Fruit fly (Drosophila melanogaster): ENCODE results near the gene in.

in gene

DNA sequence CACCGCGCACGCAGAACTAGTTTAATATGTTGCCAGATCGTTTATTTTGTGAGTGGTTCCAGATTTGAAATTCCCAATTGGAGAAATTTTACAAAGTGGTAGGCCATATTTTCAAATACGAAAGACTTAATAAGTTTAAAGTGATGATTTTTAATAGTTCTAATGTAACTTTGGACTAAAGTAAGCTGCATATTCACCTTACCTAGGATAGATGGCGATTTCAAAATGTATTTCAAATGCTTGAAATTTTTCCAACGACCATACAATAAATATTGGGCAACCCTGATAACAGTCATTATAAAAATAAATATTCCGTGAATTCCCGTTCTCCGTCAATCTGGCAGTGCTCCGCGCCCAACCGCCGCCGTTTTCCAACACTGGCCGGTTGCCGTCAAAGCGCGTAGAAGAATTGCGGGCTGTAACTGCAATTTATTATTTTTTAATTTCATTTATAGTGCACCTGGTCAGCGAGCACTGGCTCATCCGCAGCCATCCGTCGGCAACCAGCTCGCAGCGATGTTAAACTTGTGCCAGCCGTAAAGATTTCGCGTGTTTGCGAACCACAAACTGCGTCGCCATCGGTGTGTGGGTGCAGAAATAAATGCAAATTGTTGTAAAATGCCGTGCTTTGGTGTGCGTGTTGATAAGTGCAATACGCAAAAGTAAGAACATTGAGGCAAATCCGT, 9.0 kb downstream of the in start, which contains the start of the genes Ide and RhoBTB (continued):
- peak; percentile 53 for TF ChIP-seq CG8632 (GFP tag; optimal IDR thresholded peaks at IDR 0.05)
- TF ChIP-seq fd85E (GFP tag; optimal IDR thresholded peaks at IDR 0.05): no peak
- peak; percentile 78 for TF ChIP-seq CG11762 (GFP tag; optimal IDR thresholded peaks at IDR 0.05; ENCODE audit: insufficient read depth)
- TF ChIP-seq CG8319 (GFP tag; optimal IDR thresholded peaks at IDR 0.05): peak; percentile 78
- peak; percentile 91 for TF ChIP-seq CG11902 (GFP tag; optimal IDR thresholded peaks at IDR 0.05)
- peak in 1 of 2 experiments; percentile 45 for TF ChIP-seq ss (GFP tag; optimal IDR thresholded peaks at IDR 0.05)
- peak in 1 of 2 experiments; percentile 34 for TF ChIP-seq salr (GFP tag; optimal IDR thresholded peaks at IDR 0.05)
- TF ChIP-seq Sox15 (GFP tag; optimal IDR thresholded peaks at IDR 0.05): peak; percentile 90
- TF ChIP-seq CG3032 (tag; optimal IDR thresholded peaks at IDR 0.05): peak; percentile 83
- TF ChIP-seq Lpt (GFP tag; optimal IDR thresholded peaks at IDR 0.05): peak; percentile 64
- peak; percentile 52 for TF ChIP-seq Ets96B (tag; optimal IDR thresholded peaks at IDR 0.05)
- peak; percentile 41 for TF ChIP-seq Blimp-1 (GFP tag; optimal IDR thresholded peaks at IDR 0.05)
- TF ChIP-seq CG11294 (GFP tag; IDR thresholded peaks at IDR 0.05): peak; percentile 52; the same call in 1 of the 2 replicates
- peak; percentile 83 for TF ChIP-seq Eip78C (GFP tag)
- TF ChIP-seq fkh (GFP tag; optimal IDR thresholded peaks at IDR 0.05): no peak
- TF ChIP-seq CG6276 (GFP tag; optimal IDR thresholded peaks at IDR 0.05): no peak

DNA sequence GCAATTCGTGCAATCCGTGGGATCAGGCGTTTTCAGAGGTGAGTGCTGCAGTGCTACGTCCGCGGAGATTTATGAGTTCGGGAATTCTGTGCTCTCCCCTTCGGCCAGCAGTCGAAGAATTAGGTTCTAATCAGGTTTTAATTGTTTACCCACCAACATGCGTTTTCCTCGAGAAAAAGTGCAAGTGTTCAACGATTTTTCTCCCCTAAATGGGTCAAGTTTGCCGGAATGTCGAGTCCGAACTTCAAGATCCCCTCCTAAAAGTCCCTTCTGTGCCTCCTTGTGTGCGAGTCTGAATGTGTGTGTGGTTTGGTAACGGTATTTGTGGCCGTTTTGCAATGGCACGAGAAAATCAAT, 9.5 kb downstream of the in start:
- peak; percentile 72 for TF ChIP-seq Eip78C (GFP tag)
- peak; percentile 86 for TF ChIP-seq svp (GFP tag)
- no peak for TF ChIP-seq CG6163 (GFP tag; IDR thresholded peaks at IDR 0.05)
- TF ChIP-seq CG32006 (GFP tag; optimal IDR thresholded peaks at IDR 0.05): no peak

DNA sequence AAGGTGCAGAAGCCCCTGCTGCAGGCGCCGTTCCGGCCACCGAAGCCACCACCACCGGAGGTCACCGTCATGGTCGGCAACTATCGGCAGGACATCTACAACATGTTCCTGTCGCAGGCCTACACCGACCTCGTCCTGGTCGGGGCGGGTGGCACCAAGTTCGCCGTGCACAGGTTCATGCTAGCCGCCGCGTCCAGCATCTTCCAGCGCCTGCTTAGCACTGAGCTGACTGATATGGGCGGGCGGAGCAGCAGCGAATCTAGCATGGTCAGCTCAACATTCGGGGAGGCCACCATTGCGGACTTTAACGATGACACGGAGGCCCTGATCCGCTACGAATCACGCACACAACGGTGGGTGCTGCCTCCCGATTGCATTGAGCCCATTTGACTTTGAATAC, 12.5 kb downstream of the in start:
- TF ChIP-seq ss (GFP tag; optimal IDR thresholded peaks at IDR 0.05) (no peak), OdsH (GFP tag; optimal IDR thresholded peaks at IDR 0.05) (no peak), CG7368 (GFP tag; optimal IDR thresholded peaks at IDR 0.05) (no peak), net (GFP tag; optimal IDR thresholded peaks at IDR 0.05) (no peak), esn (GFP tag; optimal IDR thresholded peaks at IDR 0.05) (no peak), Sox102F (GFP tag; optimal IDR thresholded peaks at IDR 0.05) (no peak), CG10669 (GFP tag; optimal IDR thresholded peaks at IDR 0.05) (no peak), spab (GFP tag; optimal IDR thresholded peaks at IDR 0.05) (no peak), CG6276 (GFP tag; optimal IDR thresholded peaks at IDR 0.05) (no peak), CG31627 (GFP tag; optimal IDR thresholded peaks at IDR 0.05) (no peak), cyc (GFP tag; optimal IDR thresholded peaks at IDR 0.05) (no peak), CG4318 (GFP tag; optimal IDR thresholded peaks at IDR 0.05) (no peak), Gug (GFP tag; IDR thresholded peaks at IDR 0.05) (no peak), fkh (GFP tag; optimal IDR thresholded peaks at IDR 0.05) (no peak), CG11902 (GFP tag; optimal IDR thresholded peaks at IDR 0.05) (no peak), Eip93F (GFP tag; optimal IDR thresholded peaks at IDR 0.05) (no peak), CG10631 (GFP tag; optimal IDR thresholded peaks at IDR 0.05) (no peak), vri (GFP tag; optimal IDR thresholded peaks at IDR 0.05) (no peak), Lpt (GFP tag; optimal IDR thresholded peaks at IDR 0.05) (no peak), CG3032 (tag; optimal IDR thresholded peaks at IDR 0.05) (no peak)

DNA sequence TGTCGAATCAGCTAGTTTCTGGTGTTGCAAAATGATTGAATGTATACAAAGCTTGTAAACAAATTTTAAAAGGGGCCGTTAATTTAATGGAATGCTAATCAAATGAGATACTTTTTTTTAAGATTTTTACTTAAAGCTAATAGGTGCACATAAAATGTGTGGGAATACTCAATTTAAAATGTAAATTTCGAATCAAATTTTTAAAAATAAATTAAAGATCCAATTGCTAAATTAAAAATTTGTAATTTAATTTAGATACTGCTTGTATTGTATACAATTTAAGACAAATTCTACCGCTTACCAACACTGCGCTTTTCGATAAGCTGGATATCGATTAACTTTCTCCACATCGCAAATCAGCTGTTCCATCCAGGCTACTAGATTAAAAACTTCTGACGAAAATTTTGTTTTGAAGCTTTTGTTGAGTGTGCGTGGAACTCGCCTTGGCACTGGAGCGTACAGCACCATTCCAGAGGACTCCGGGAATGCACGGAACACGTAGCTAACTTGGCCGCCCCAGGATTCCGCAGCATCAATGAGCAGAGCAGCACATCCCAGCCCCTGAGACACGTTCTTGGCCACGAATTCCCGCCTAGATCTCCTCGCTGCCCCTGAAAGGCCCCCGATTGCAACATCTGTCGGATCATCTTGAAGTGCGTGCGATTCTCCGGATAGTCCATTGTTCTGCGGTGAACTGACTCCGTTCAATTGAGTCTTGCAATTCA, 17.2 kb downstream of the in start, which contains the start of the genes CG5498 and fbl:
TSS of gene CG5498 (minus strand) at position 24 of the 725 bp plus-strand sequence.
TSS of gene fbl (plus strand) at position 344 of the 725 bp plus-strand sequence.
- TF ChIP-seq svp (GFP tag): peak; percentile 87
- TF ChIP-seq dac (GFP tag; optimal IDR thresholded peaks at IDR 0.05): peak; percentile 5
- TF ChIP-seq acj6 (GFP tag; optimal IDR thresholded peaks at IDR 0.05): peak; percentile 76
- peak; percentile 71; the same call in 2 of the 3 replicates for TF ChIP-seq CG8119 (GFP tag; IDR thresholded peaks at IDR 0.05)
- TF ChIP-seq achi (GFP tag; optimal IDR thresholded peaks at IDR 0.05): peak; percentile 77
- TF ChIP-seq CG6854 (GFP tag; optimal IDR thresholded peaks at IDR 0.05): no peak
- peak; percentile 45 for TF ChIP-seq CG6808 (GFP tag; optimal IDR thresholded peaks at IDR 0.05)
- TF ChIP-seq CG8319 (GFP tag; optimal IDR thresholded peaks at IDR 0.05): peak; percentile 59
- TF ChIP-seq Ets21C (GFP tag; optimal IDR thresholded peaks at IDR 0.05): peak; percentile 64
- TF ChIP-seq OdsH (GFP tag; optimal IDR thresholded peaks at IDR 0.05): peak; percentile 75
- TF ChIP-seq Hr4 (GFP tag; optimal IDR thresholded peaks at IDR 0.05): peak; percentile 70
- peak; percentile 27 for TF ChIP-seq Lpt (GFP tag; optimal IDR thresholded peaks at IDR 0.05)
- peak; percentile 32 for TF ChIP-seq CG4318 (GFP tag; optimal IDR thresholded peaks at IDR 0.05)
- peak; percentile 94 for TF ChIP-seq Eip78C (GFP tag)
- peak; percentile 74 for TF ChIP-seq pdm3 (GFP tag; optimal IDR thresholded peaks at IDR 0.05)
- peak; percentile 87 for TF ChIP-seq esn (GFP tag; optimal IDR thresholded peaks at IDR 0.05)
- peak; percentile 69 for TF ChIP-seq CG32006 (GFP tag; optimal IDR thresholded peaks at IDR 0.05)
- TF ChIP-seq CG8632 (GFP tag; optimal IDR thresholded peaks at IDR 0.05): peak; percentile 70
- no peak for TF ChIP-seq spab (GFP tag; optimal IDR thresholded peaks at IDR 0.05)
- TF ChIP-seq CG6276 (GFP tag; optimal IDR thresholded peaks at IDR 0.05): no peak
- peak; percentile 43 for TF ChIP-seq Blimp-1 (GFP tag; optimal IDR thresholded peaks at IDR 0.05)

Data from whole organism, prepupa.